Fruit fly (Drosophila melanogaster) whole organism, adult: ENCODE measurements around the gene CG7692.
A peak's percentile ranks its signal among the peaks of the same experiment; 100 is the strongest.

ENCODE experiments used
- CG11617 ChIP-seq: fragments of 200-800 bp; sonication (Bioruptor generic); optimal IDR thresholded peaks from 2 replicates; lab custom pipeline; 2017; ENCODE audit warnings: mild to moderate bottlenecking, missing biosample characterization, missing genetic modification reagents, missing genetic modification characterization
- CG12768 ChIP-seq: fragments of 200-800 bp; sonication (Bioruptor generic); optimal IDR thresholded peaks from 2 replicates; lab custom pipeline; 2017; ENCODE audit warnings: missing biosample characterization, missing genetic modification characterization, mild to moderate bottlenecking, moderate library complexity, missing genetic modification reagents
- Crg-1 ChIP-seq: fragments of 200-800 bp; sonication (Bioruptor generic); optimal IDR thresholded peaks from 2 replicates; lab custom pipeline; 2016; ENCODE audit warnings: missing biosample characterization, missing genetic modification characterization
- Hr96 ChIP-seq: fragments of 200-800 bp; sonication (Bioruptor generic); optimal IDR thresholded peaks from 2 replicates; lab custom pipeline; 2016; ENCODE audit warnings: missing biosample characterization, missing genetic modification characterization
- pad ChIP-seq: fragments of 200-800 bp; sonication (Bioruptor generic); optimal IDR thresholded peaks from 3 replicates; lab custom pipeline; 2017; ENCODE audit warnings: missing biosample characterization, missing genetic modification characterization, mild to moderate bottlenecking, moderate library complexity, missing genetic modification reagents
- toe ChIP-seq: fragments of 200-800 bp; sonication (Bioruptor generic); optimal IDR thresholded peaks from 2 replicates; lab custom pipeline; 2016; ENCODE audit warnings: missing biosample characterization, missing genetic modification characterization

dm6 chr3L:17352812-17353211 lies 1.2 kb downstream of the CG7692 start:
- no peak for TF ChIP-seq CG12768 (GFP tag; lab: Kevin White, UChicago)
- peak; percentile 90 for TF ChIP-seq pad (GFP tag; lab: Kevin White, UChicago)
- TF ChIP-seq Hr96 (GFP tag; lab: Kevin White, UChicago) = no peak
- TF ChIP-seq toe = peak; percentile 69
- TF ChIP-seq CG11617 (GFP tag; lab: Kevin White, UChicago) = no peak
- no peak for TF ChIP-seq Crg-1 (GFP tag; lab: Kevin White, UChicago)
